Worm (Caenorhabditis elegans): ENCODE measurements around the gene ceh-60.

- TF ChIP-seq pha-4 (tag; optimal IDR thresholded peaks at IDR 0.05) (no peak), unc-62 (GFP tag; optimal IDR thresholded peaks at IDR 0.05) (no peak), sdz-38 (tag; optimal IDR thresholded peaks at IDR 0.05) (no peak), snpc-4 (GFP tag; optimal IDR thresholded peaks at IDR 0.05) (no peak), snpc-4 (tag; optimal IDR thresholded peaks at IDR 0.05) (no peak), madf-6 (GFP tag; IDR thresholded peaks at IDR 0.05) (no peak), gei-17 (GFP tag; optimal IDR thresholded peaks at IDR 0.05) (no peak), akir-1 (GFP tag; optimal IDR thresholded peaks at IDR 0.05) (no peak), sea-2 (GFP tag; IDR thresholded peaks at IDR 0.05) (no peak)
These were observed 53.4 kb downstream of the ceh-60 start, which contains the start of gene C15B12.1 for ce11 chrX:6476540-6476939.
